Fruit fly (Drosophila melanogaster): Measurements from ENCODE around the gene Ddr.

Gene Ddr

dm6 chr2L:6291605-6292004, 38.7 kb downstream of the Ddr start (continued):
- TF ChIP-seq CG7368 (GFP tag; optimal IDR thresholded peaks at IDR 0.05) (no peak), CG31627 (GFP tag; optimal IDR thresholded peaks at IDR 0.05) (no peak), ss (GFP tag; optimal IDR thresholded peaks at IDR 0.05) (no peak), CG15336 (GFP tag; IDR thresholded peaks at IDR 0.05) (no peak), CG6854 (GFP tag; optimal IDR thresholded peaks at IDR 0.05) (no peak), CG8632 (GFP tag; optimal IDR thresholded peaks at IDR 0.05) (peak; percentile 40), Smox (GFP tag; optimal IDR thresholded peaks at IDR 0.05) (no peak), CG16779 (tag; optimal IDR thresholded peaks at IDR 0.05) (no peak), Sox14 (GFP tag; optimal IDR thresholded peaks at IDR 0.05) (no peak), vri (GFP tag; optimal IDR thresholded peaks at IDR 0.05) (peak; percentile 34), Blimp-1 (GFP tag; optimal IDR thresholded peaks at IDR 0.05) (no peak), Sox15 (GFP tag; optimal IDR thresholded peaks at IDR 0.05) (no peak), Hr39 (GFP tag; optimal IDR thresholded peaks at IDR 0.05) (no peak)

DNA sequence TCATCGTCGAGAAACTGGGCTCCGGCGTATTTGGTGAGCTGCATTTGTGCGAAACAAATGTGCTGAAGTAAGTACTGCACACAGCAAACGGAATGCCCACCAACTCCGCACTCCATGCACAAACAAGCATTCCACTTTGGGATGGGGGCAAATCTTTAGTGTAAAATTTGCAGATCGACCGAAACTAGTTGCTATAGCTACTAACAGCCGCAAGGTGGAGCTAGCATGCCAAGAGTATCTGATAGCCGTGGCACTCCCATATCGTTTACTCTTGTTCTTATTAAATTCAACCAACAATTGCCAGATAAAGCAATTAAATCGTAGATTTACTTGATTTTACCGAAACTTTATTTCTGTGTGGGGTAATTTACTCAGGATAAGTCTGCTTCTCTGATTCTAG, 48.7 kb downstream of the Ddr start:
- no peak for TF ChIP-seq net (GFP tag; optimal IDR thresholded peaks at IDR 0.05)
- no peak for TF ChIP-seq salr (GFP tag; optimal IDR thresholded peaks at IDR 0.05)
- TF ChIP-seq fd85E (GFP tag; optimal IDR thresholded peaks at IDR 0.05) = no peak
- no peak for TF ChIP-seq svp (GFP tag)
- no peak for TF ChIP-seq Lpt (GFP tag; optimal IDR thresholded peaks at IDR 0.05)
- no peak for TF ChIP-seq lz (GFP tag; optimal IDR thresholded peaks at IDR 0.05)
- TF ChIP-seq acj6 (GFP tag; optimal IDR thresholded peaks at IDR 0.05) = no peak

- TF ChIP-seq CG34406 (GFP tag; optimal IDR thresholded peaks at IDR 0.05) = peak; percentile 39
- TF ChIP-seq dac (GFP tag; optimal IDR thresholded peaks at IDR 0.05) = no peak
- peak; percentile 50 for TF ChIP-seq CG32006 (GFP tag; optimal IDR thresholded peaks at IDR 0.05)
- no peak for TF ChIP-seq CG6808 (GFP tag; optimal IDR thresholded peaks at IDR 0.05)
- no peak for TF ChIP-seq fd85E (GFP tag; optimal IDR thresholded peaks at IDR 0.05)
- no peak for TF ChIP-seq CG6276 (GFP tag; optimal IDR thresholded peaks at IDR 0.05)
- TF ChIP-seq salr (GFP tag; optimal IDR thresholded peaks at IDR 0.05) = peak in 1 of 2 experiments; percentile 25
- TF ChIP-seq Gug (GFP tag; IDR thresholded peaks at IDR 0.05) = peak; percentile 35; the same call in 1 of the 2 replicates
- no peak for TF ChIP-seq CG16779 (tag; optimal IDR thresholded peaks at IDR 0.05)
- no peak for TF ChIP-seq CG15336 (GFP tag; IDR thresholded peaks at IDR 0.05)
- TF ChIP-seq Eip78C (GFP tag) = peak; percentile 74
- TF ChIP-seq fkh (GFP tag; optimal IDR thresholded peaks at IDR 0.05) = no peak
- no peak for TF ChIP-seq Sox15 (GFP tag; optimal IDR thresholded peaks at IDR 0.05)
- TF ChIP-seq CG7368 (GFP tag; optimal IDR thresholded peaks at IDR 0.05) = peak; percentile 6
- peak; percentile 50; the same call in 2 of the 3 replicates for TF ChIP-seq CG8119 (GFP tag; IDR thresholded peaks at IDR 0.05)
- peak; percentile 9 for TF ChIP-seq spab (GFP tag; optimal IDR thresholded peaks at IDR 0.05)
- no peak for TF ChIP-seq fd59A (GFP tag; optimal IDR thresholded peaks at IDR 0.05)
- TF ChIP-seq CG11902 (GFP tag; optimal IDR thresholded peaks at IDR 0.05) = peak; percentile 10
- TF ChIP-seq pdm3 (GFP tag; optimal IDR thresholded peaks at IDR 0.05) = peak; percentile 46
- TF ChIP-seq Lpt (GFP tag; optimal IDR thresholded peaks at IDR 0.05) = no peak
- peak; percentile 54 for TF ChIP-seq Sox102F (GFP tag; optimal IDR thresholded peaks at IDR 0.05)
- peak; percentile 49 for TF ChIP-seq CG3919 (GFP tag; optimal IDR thresholded peaks at IDR 0.05)
- peak; percentile 42 for TF ChIP-seq CG10669 (GFP tag; optimal IDR thresholded peaks at IDR 0.05)
- no peak for TF ChIP-seq Hr38 (GFP tag; optimal IDR thresholded peaks at IDR 0.05)
- TF ChIP-seq OdsH (GFP tag; optimal IDR thresholded peaks at IDR 0.05) = peak; percentile 55
- peak; percentile 37 for TF ChIP-seq vri (GFP tag; optimal IDR thresholded peaks at IDR 0.05)
- peak; percentile 29 for TF ChIP-seq Ets21C (GFP tag; optimal IDR thresholded peaks at IDR 0.05)
- TF ChIP-seq Hr39 (GFP tag; optimal IDR thresholded peaks at IDR 0.05) = peak; percentile 46
- TF ChIP-seq Eip75B (GFP tag; optimal IDR thresholded peaks at IDR 0.05) = peak; percentile 9
- TF ChIP-seq CG9139 (GFP tag; optimal IDR thresholded peaks at IDR 0.05) = no peak
- no peak for TF ChIP-seq CG3032 (tag; optimal IDR thresholded peaks at IDR 0.05)
- peak in 1 of 2 experiments; percentile 22 for TF ChIP-seq ss (GFP tag; optimal IDR thresholded peaks at IDR 0.05)
- peak; percentile 33 for TF ChIP-seq acj6 (GFP tag; optimal IDR thresholded peaks at IDR 0.05)
- peak; percentile 18 for TF ChIP-seq lz (GFP tag; optimal IDR thresholded peaks at IDR 0.05)
- no peak for TF ChIP-seq CG6854 (GFP tag; optimal IDR thresholded peaks at IDR 0.05)
- TF ChIP-seq CG8319 (GFP tag; optimal IDR thresholded peaks at IDR 0.05) = no peak
- no peak for TF ChIP-seq CG1621 (tag; optimal IDR thresholded peaks at IDR 0.05)
- peak; percentile 38 for TF ChIP-seq cyc (GFP tag; optimal IDR thresholded peaks at IDR 0.05)
- TF ChIP-seq topi (GFP tag; optimal IDR thresholded peaks at IDR 0.05) = peak; percentile 30
- no peak for TF ChIP-seq CG11294 (GFP tag; IDR thresholded peaks at IDR 0.05)
Measured at dm6 chr2L:6306895-6307294, 54.0 kb downstream of the Ddr start.

Data from whole organism, prepupa.